Fruit fly (Drosophila melanogaster) whole organism, pupa: Measurements from ENCODE around the gene Cp38.

Experiments
- CG10348 ChIP-seq: fragments of 200-800 bp; sonication (Bioruptor generic); IDR thresholded peaks from 2 replicates; pipeline ENCODE4 v1.3.6; 2022; ENCODE audit warnings: missing biosample characterization, missing genetic modification characterization
- D1 ChIP-seq: fragments of 200-800 bp; sonication (Bioruptor generic); optimal IDR thresholded peaks from 2 replicates; lab custom pipeline; 2018; ENCODE audit warnings: missing biosample characterization, mild to moderate bottlenecking, missing genetic modification characterization, moderate library complexity
- EcR ChIP-seq: fragments of 200-800 bp; sonication (Bioruptor generic); optimal IDR thresholded peaks from 3 replicates; lab custom pipeline; 2019; ENCODE audit warnings: missing biosample characterization, missing genetic modification characterization, mild to moderate bottlenecking, moderate library complexity, missing genetic modification reagents
- Ets98B ChIP-seq: fragments of 200-800 bp; sonication (Bioruptor generic); IDR thresholded peaks from 2 replicates; pipeline ENCODE4 v1.3.6; 2022; ENCODE audit warnings: missing biosample characterization, missing genetic modification characterization
- Pif1B ChIP-seq: fragments of 200-800 bp; sonication (Bioruptor generic); optimal IDR thresholded peaks from 3 replicates; lab custom pipeline; 2016; ENCODE audit warnings: missing biosample characterization, missing genetic modification characterization
- Snoo ChIP-seq: fragments of 200-800 bp; sonication (Bioruptor generic); optimal IDR thresholded peaks from 3 replicates; lab custom pipeline; 2017; ENCODE audit warnings: missing biosample characterization, mild to moderate bottlenecking, missing genetic modification characterization, inconsistent platforms
- fd96Ca ChIP-seq: fragments of 200-800 bp; sonication (Bioruptor generic); IDR thresholded peaks from 3 replicates; pipeline ENCODE4 v1.3.6; 2022; ENCODE audit warnings: missing biosample characterization, missing genetic modification characterization

- TF ChIP-seq Ets98B (no peak), CG10348 (GFP tag; lab: Robert Waterston, UW) (no peak), D1 (tag; lab: Kevin White, UChicago) (no peak), EcR (no peak), fd96Ca (GFP tag; lab: Robert Waterston, UW) (no peak), Snoo (tag; lab: Kevin White, UChicago) (no peak), Pif1B (GFP tag; lab: Kevin White, UChicago) (no peak)
Observed at dm6 chrX:8448171-8448570, 33.5 kb upstream of the Cp38 start.
